Fruit fly (Drosophila melanogaster) Kc167 (cell line): ENCODE measurements around the gene CG6928.

Experiments
- Sin3A ChIP-seq: fragments of >200 bp; optimal IDR thresholded peaks from 2 replicates; lab custom pipeline; 2018; ENCODE audit warnings: missing external identifiers
- h ChIP-seq: fragments of >200 bp; optimal IDR thresholded peaks from 3 replicates; lab custom pipeline; 2018; ENCODE audit warnings: missing external identifiers
- psq ChIP-seq: fragments of >200 bp; optimal IDR thresholded peaks from 2 replicates; lab custom pipeline; 2017; ENCODE audit warnings: missing external identifiers

DNA sequence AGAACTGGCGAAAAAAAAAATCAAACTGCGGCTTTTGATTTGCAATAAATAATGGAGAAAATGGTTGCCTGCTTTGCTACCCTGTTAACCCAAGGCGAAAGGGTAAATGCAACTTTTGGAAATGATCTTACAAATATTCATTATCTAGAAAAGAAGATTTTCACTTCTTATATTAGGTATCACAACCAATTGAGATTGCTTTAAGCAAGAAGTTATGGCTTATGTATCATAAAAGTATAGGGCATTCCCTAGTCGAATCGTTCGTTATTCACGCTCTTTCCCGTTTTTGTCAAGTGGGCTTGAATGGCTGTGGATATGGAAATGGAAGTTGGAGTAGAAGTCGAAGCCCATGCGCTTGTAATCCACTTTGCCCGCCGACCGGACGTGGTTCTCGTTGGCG is 27.6 kb downstream of the CG6928 start:
- TF ChIP-seq Sin3A (lab: Kevin White, UChicago) (no peak), h (lab: Kevin White, UChicago) (no peak), psq (lab: Kevin White, UChicago) (no peak)
